Fruit fly (Drosophila melanogaster) whole organism, larva: ENCODE data around the gene CG43335.

Experiments
- noc ChIP-seq: fragments of 200-800 bp; sonication (Bioruptor generic); optimal IDR thresholded peaks from 3 replicates; lab custom pipeline; 2019; ENCODE audit warnings: missing biosample characterization, mild to moderate bottlenecking, missing genetic modification characterization, moderate library complexity

Gene CG43335

dm6 chr3R:15641320-15641952, 6.2 kb downstream of the CG43335 start:
- TF ChIP-seq noc = no peak

- no peak for TF ChIP-seq noc
These were observed 7.5 kb downstream of the CG43335 start for dm6 chr3R:15642804-15643203.

dm6 chr3R:15644733-15645132, 9.5 kb downstream of the CG43335 start:
- TF ChIP-seq noc = no peak

- no peak for TF ChIP-seq noc
These were observed 11.7 kb downstream of the CG43335 start for dm6 chr3R:15646899-15647443.

- TF ChIP-seq noc = no peak
These were observed 13.6 kb downstream of the CG43335 start for dm6 chr3R:15648898-15649297.

- no peak for TF ChIP-seq noc
These were observed 15.0 kb downstream of the CG43335 start for dm6 chr3R:15650250-15650649.

dm6 chr3R:15650669-15651068, 15.4 kb downstream of the CG43335 start:
- TF ChIP-seq noc = no peak

- TF ChIP-seq noc = no peak
These were observed 16.6 kb downstream of the CG43335 start for dm6 chr3R:15651770-15652410.

dm6 chr3R:15652632-15653248, 17.5 kb downstream of the CG43335 start:
- TF ChIP-seq noc = no peak

- no peak for TF ChIP-seq noc
These were observed 18.6 kb downstream of the CG43335 start for dm6 chr3R:15653768-15654387.

dm6 chr3R:15654870-15655269, 19.6 kb downstream of the CG43335 start:
- TF ChIP-seq noc = no peak

- TF ChIP-seq noc = no peak
These were observed 20.1 kb downstream of the CG43335 start for dm6 chr3R:15655415-15655814.

- TF ChIP-seq noc = no peak
These were observed 25.2 kb downstream of the CG43335 start for dm6 chr3R:15660460-15660859.

- TF ChIP-seq noc = no peak
These were observed 29.3 kb downstream of the CG43335 start for dm6 chr3R:15664321-15665172.

dm6 chr3R:15665962-15666361, 30.7 kb downstream of the CG43335 start, which contains the start of gene pxb:
pxb (plus strand) TSS chr3R:15666183.
- no peak for TF ChIP-seq noc

dm6 chr3R:15666900-15667507, 31.7 kb downstream of the CG43335 start:
- no peak for TF ChIP-seq noc
